Fruit fly (Drosophila melanogaster) whole organism, embryonic: ENCODE data around the gene CG15449.

ENCODE experiments used
- Atf6 ChIP-seq: fragments of 200-800 bp; sonication (Bioruptor generic); IDR thresholded peaks from 2 replicates; pipeline ENCODE4 v1.3.6; 2022; ENCODE audit warnings: missing biosample characterization, missing genetic modification characterization
- BEAF-32 ChIP-seq: fragments of 200-800 bp; sonication (Bioruptor generic); optimal IDR thresholded peaks from 3 replicates; lab custom pipeline; 2017; ENCODE audit warnings: missing biosample characterization, missing genetic modification characterization, mild to moderate bottlenecking, moderate library complexity, missing genetic modification reagents
- CG10147 ChIP-seq: fragments of 200-800 bp; sonication (Bioruptor generic); optimal IDR thresholded peaks from 2 replicates; lab custom pipeline; 2019; ENCODE audit warnings: missing biosample characterization, mild to moderate bottlenecking, missing genetic modification characterization, moderate library complexity
- CG1024 ChIP-seq: fragments of 200-800 bp; sonication (Bioruptor generic); IDR thresholded peaks from 2 replicates; pipeline ENCODE4 v1.3.6; 2022; ENCODE audit warnings: missing biosample characterization, missing genetic modification characterization
- CG10274 ChIP-seq: fragments of 200-800 bp; sonication (Bioruptor generic); optimal IDR thresholded peaks from 3 replicates; lab custom pipeline; 2017; ENCODE audit warnings: missing biosample characterization, mild to moderate bottlenecking, missing genetic modification characterization
- CG10462 ChIP-seq: fragments of 200-800 bp; sonication (Bioruptor generic); optimal IDR thresholded peaks from 2 replicates; lab custom pipeline; 2016; ENCODE audit warnings: missing biosample characterization, missing genetic modification characterization
- CG10959 ChIP-seq: fragments of 200-800 bp; sonication (Bioruptor generic); IDR thresholded peaks from 2 replicates; pipeline ENCODE4 v1.3.6; 2022; ENCODE audit warnings: missing biosample characterization, missing genetic modification characterization
- CG13775 ChIP-seq: fragments of 200-800 bp; sonication (Bioruptor generic); optimal IDR thresholded peaks from 3 replicates; lab custom pipeline; 2017; ENCODE audit warnings: missing biosample characterization, mild to moderate bottlenecking, missing genetic modification characterization
- CG15696 ChIP-seq: fragments of 200-800 bp; sonication (Bioruptor generic); optimal IDR thresholded peaks from 2 replicates; lab custom pipeline; 2019; ENCODE audit warnings: missing biosample characterization, mild to moderate bottlenecking, missing genetic modification characterization, moderate library complexity
- CG17186 ChIP-seq: fragments of 200-800 bp; sonication (Bioruptor generic); optimal IDR thresholded peaks from 3 replicates; lab custom pipeline; 2017; ENCODE audit warnings: missing biosample characterization, missing genetic modification reagents, missing genetic modification characterization
- CG18599 ChIP-seq: fragments of 200-800 bp; sonication (Bioruptor generic); optimal IDR thresholded peaks from 3 replicates; lab custom pipeline; 2017; ENCODE audit warnings: missing biosample characterization, missing genetic modification characterization, mild to moderate bottlenecking, moderate library complexity, missing genetic modification reagents
- CG2875 ChIP-seq: fragments of 200-800 bp; sonication (Bioruptor generic); optimal IDR thresholded peaks from 2 replicates; lab custom pipeline; 2017; ENCODE audit warnings: missing biosample characterization, mild to moderate bottlenecking, missing genetic modification characterization, missing genetic modification reagents
- CG30020 ChIP-seq: fragments of 200-800 bp; optimal IDR thresholded peaks from 2 replicates; lab custom pipeline; 2019; ENCODE audit warnings: missing biosample characterization, mild to moderate bottlenecking, missing genetic modification characterization, moderate library complexity
- CG3281 ChIP-seq: fragments of 200-800 bp; sonication (Bioruptor generic); optimal IDR thresholded peaks from 3 replicates; lab custom pipeline; 2017; ENCODE audit warnings: missing biosample characterization, mild to moderate bottlenecking, missing genetic modification characterization
- CG3407 ChIP-seq: fragments of 200-800 bp; sonication (Bioruptor generic); optimal IDR thresholded peaks from 2 replicates; lab custom pipeline; 2018; ENCODE audit warnings: missing biosample characterization, mild to moderate bottlenecking, missing genetic modification characterization
- CG4730 ChIP-seq: fragments of 200-800 bp; sonication (Bioruptor generic); IDR thresholded peaks from 2 replicates; pipeline ENCODE4 v1.3.6; 2022; ENCODE audit warnings: missing biosample characterization, missing genetic modification characterization
- CG5245 ChIP-seq: fragments of 200-800 bp; sonication (Bioruptor generic); optimal IDR thresholded peaks from 3 replicates; lab custom pipeline; 2016; ENCODE audit warnings: missing biosample characterization, missing genetic modification characterization
- CG6813 ChIP-seq: fragments of 200-800 bp; sonication (Bioruptor generic); optimal IDR thresholded peaks from 2 replicates; lab custom pipeline; 2017; ENCODE audit warnings: missing biosample characterization, missing genetic modification characterization, mild to moderate bottlenecking, moderate library complexity, missing genetic modification reagents
- CG7987 ChIP-seq: fragments of 200-800 bp; sonication (Bioruptor generic); optimal IDR thresholded peaks from 2 replicates; lab custom pipeline; 2018; ENCODE audit warnings: missing biosample characterization, mild to moderate bottlenecking, missing genetic modification characterization, moderate library complexity
- CG9876 ChIP-seq: fragments of 200-800 bp; sonication (Bioruptor generic); optimal IDR thresholded peaks from 2 replicates; lab custom pipeline; 2016; ENCODE audit warnings: missing biosample characterization, missing genetic modification characterization
- Dll ChIP-seq: fragments of 200-800 bp; sonication (Bioruptor generic); IDR thresholded peaks from 4 replicates; pipeline ENCODE4 v1.3.6; 2022; ENCODE audit warnings: missing biosample characterization, missing genetic modification characterization; ENCODE audit not compliant: partially characterized antibody
- E2f2 ChIP-seq: fragments of 200-800 bp; sonication (Bioruptor generic); IDR thresholded peaks from 2 replicates; pipeline ENCODE4 v1.3.6; 2022; ENCODE audit warnings: missing biosample characterization, missing genetic modification characterization
- Fer3 ChIP-seq: fragments of 200-800 bp; sonication (Bioruptor generic); optimal IDR thresholded peaks from 2 replicates; lab custom pipeline; 2018; ENCODE audit warnings: missing biosample characterization, mild to moderate bottlenecking, missing genetic modification characterization, moderate library complexity
- H15 ChIP-seq: fragments of 200-800 bp; sonication (Bioruptor generic); IDR thresholded peaks from 3 replicates; pipeline ENCODE4 v1.3.6; 2022; ENCODE audit warnings: missing biosample characterization, missing genetic modification characterization
- Lhr ChIP-seq: fragments of 200-800 bp; sonication (Bioruptor generic); optimal IDR thresholded peaks from 3 replicates; lab custom pipeline; 2017; ENCODE audit warnings: mild to moderate bottlenecking, missing biosample characterization, missing genetic modification reagents, missing genetic modification characterization
- MESR4 ChIP-seq: fragments of 200-800 bp; sonication (Bioruptor generic); optimal IDR thresholded peaks from 2 replicates; lab custom pipeline; 2018; ENCODE audit warnings: missing biosample characterization, mild to moderate bottlenecking, missing genetic modification characterization, moderate library complexity
- Optix ChIP-seq: fragments of 200-800 bp; sonication (Bioruptor generic); IDR thresholded peaks from 3 replicates; pipeline ENCODE4 v1.3.6; 2022; ENCODE audit warnings: missing biosample characterization, missing genetic modification characterization
- Ravus ChIP-seq: fragments of 200-800 bp; sonication (Bioruptor generic); IDR thresholded peaks from 2 replicates; pipeline ENCODE4 v1.3.6; 2022; ENCODE audit warnings: missing biosample characterization, missing genetic modification characterization
- Sox100B ChIP-seq: fragments of 200-800 bp; sonication (Bioruptor generic); optimal IDR thresholded peaks from 3 replicates; lab custom pipeline; 2018; ENCODE audit warnings: missing biosample characterization, mild to moderate bottlenecking, missing genetic modification characterization
- Stat92E ChIP-seq, 3 experiments: fragments of >200 bp in 2 of 3; fragments of 200-800 bp in 1 of 3; sonication (Bioruptor generic) in 1 of 3; optimal IDR thresholded peaks; 2 replicates each; lab custom pipeline; 2017 to 2019; ENCODE audit warnings: missing biosample characterization in 3 of 3, missing genetic modification characterization in 3 of 3, mild to moderate bottlenecking in 1 of 3, moderate library complexity in 1 of 3
- TFAM ChIP-seq: fragments of 200-800 bp; sonication (Bioruptor generic); optimal IDR thresholded peaks from 2 replicates; lab custom pipeline; 2017; ENCODE audit warnings: missing biosample characterization, missing genetic modification characterization, inconsistent platforms
- al ChIP-seq: fragments of 200-800 bp; sonication (Bioruptor generic); IDR thresholded peaks from 2 replicates; pipeline ENCODE4 v1.3.6; 2022; ENCODE audit warnings: missing biosample characterization, missing genetic modification characterization
- ato ChIP-seq: fragments of 200-800 bp; sonication (Bioruptor generic); IDR thresholded peaks from 2 replicates; pipeline ENCODE4 v1.3.6; 2022; ENCODE audit warnings: missing biosample characterization, missing genetic modification characterization; ENCODE audit not compliant: partially characterized antibody
- bcd ChIP-seq: fragments of 200-800 bp; sonication (Bioruptor generic); optimal IDR thresholded peaks from 2 replicates; lab custom pipeline; 2017; ENCODE audit warnings: missing biosample characterization, mild to moderate bottlenecking, missing genetic modification characterization
- bigmax ChIP-seq: fragments of 200-800 bp; sonication (Bioruptor generic); optimal IDR thresholded peaks from 2 replicates; lab custom pipeline; 2018; ENCODE audit warnings: missing biosample characterization, mild to moderate bottlenecking, missing genetic modification characterization
- dmrt11E ChIP-seq: fragments of 200-800 bp; sonication (Bioruptor generic); optimal IDR thresholded peaks from 3 replicates; lab custom pipeline; 2018; ENCODE audit warnings: missing biosample characterization, mild to moderate bottlenecking, missing genetic modification characterization, moderate library complexity
- fu2 ChIP-seq: fragments of 200-800 bp; sonication (Bioruptor generic); optimal IDR thresholded peaks from 2 replicates; lab custom pipeline; 2016; ENCODE audit warnings: missing biosample characterization, missing genetic modification characterization
- gce ChIP-seq: fragments of 200-800 bp; sonication (Bioruptor generic); IDR thresholded peaks from 3 replicates; pipeline ENCODE4 v1.3.6; 2022; ENCODE audit warnings: missing biosample characterization, missing genetic modification characterization
- ham ChIP-seq: fragments of 200-800 bp; sonication (Bioruptor generic); IDR thresholded peaks from 2 replicates; pipeline ENCODE4 v1.3.6; 2022; ENCODE audit warnings: missing biosample characterization, missing genetic modification characterization
- jing ChIP-seq: fragments of 200-800 bp; sonication (Bioruptor generic); optimal IDR thresholded peaks from 2 replicates; lab custom pipeline; 2018; ENCODE audit warnings: missing biosample characterization, mild to moderate bottlenecking, missing genetic modification characterization
- salm ChIP-seq: fragments of 200-800 bp; sonication (Bioruptor generic); optimal IDR thresholded peaks from 2 replicates; lab custom pipeline; 2018; ENCODE audit warnings: missing biosample characterization, mild to moderate bottlenecking, missing genetic modification characterization
- sc ChIP-seq, 3 experiments: fragments of >200 bp in 2 of 3; fragments of 200-800 bp in 1 of 3; sonication (Bioruptor generic) in 1 of 3; optimal IDR thresholded peaks; 2 replicates in 2 of 3; 3 replicates in 1 of 3; lab custom pipeline; 2017; ENCODE audit warnings: mild to moderate bottlenecking in 1 of 3, missing biosample characterization in 1 of 3, missing genetic modification characterization in 1 of 3, missing genetic modification reagents in 1 of 3
- schlank ChIP-seq: fragments of 200-800 bp; sonication (Bioruptor generic); optimal IDR thresholded peaks from 2 replicates; lab custom pipeline; 2018; ENCODE audit warnings: missing biosample characterization, mild to moderate bottlenecking, missing genetic modification characterization
- sens-2 ChIP-seq: fragments of 200-800 bp; sonication (Bioruptor generic); IDR thresholded peaks from 2 replicates; pipeline ENCODE4 v1.3.6; 2022; ENCODE audit warnings: missing biosample characterization, missing genetic modification characterization
- tio ChIP-seq: fragments of 200-800 bp; sonication (Bioruptor generic); optimal IDR thresholded peaks from 2 replicates; lab custom pipeline; 2017; ENCODE audit warnings: missing biosample characterization, missing genetic modification characterization, inconsistent platforms
- unpg ChIP-seq: fragments of 200-800 bp; sonication (Bioruptor generic); optimal IDR thresholded peaks from 3 replicates; lab custom pipeline; 2018; ENCODE audit warnings: missing biosample characterization, mild to moderate bottlenecking, missing genetic modification characterization, moderate library complexity
- vvl ChIP-seq: fragments of 200-800 bp; sonication (Bioruptor generic); IDR thresholded peaks from 2 replicates; pipeline ENCODE4 v1.3.6; 2022; ENCODE audit warnings: missing biosample characterization, missing genetic modification characterization
- yki ChIP-seq: fragments of >200 bp; optimal IDR thresholded peaks from 3 replicates; lab custom pipeline; 2018

Gene CG15449

DNA sequence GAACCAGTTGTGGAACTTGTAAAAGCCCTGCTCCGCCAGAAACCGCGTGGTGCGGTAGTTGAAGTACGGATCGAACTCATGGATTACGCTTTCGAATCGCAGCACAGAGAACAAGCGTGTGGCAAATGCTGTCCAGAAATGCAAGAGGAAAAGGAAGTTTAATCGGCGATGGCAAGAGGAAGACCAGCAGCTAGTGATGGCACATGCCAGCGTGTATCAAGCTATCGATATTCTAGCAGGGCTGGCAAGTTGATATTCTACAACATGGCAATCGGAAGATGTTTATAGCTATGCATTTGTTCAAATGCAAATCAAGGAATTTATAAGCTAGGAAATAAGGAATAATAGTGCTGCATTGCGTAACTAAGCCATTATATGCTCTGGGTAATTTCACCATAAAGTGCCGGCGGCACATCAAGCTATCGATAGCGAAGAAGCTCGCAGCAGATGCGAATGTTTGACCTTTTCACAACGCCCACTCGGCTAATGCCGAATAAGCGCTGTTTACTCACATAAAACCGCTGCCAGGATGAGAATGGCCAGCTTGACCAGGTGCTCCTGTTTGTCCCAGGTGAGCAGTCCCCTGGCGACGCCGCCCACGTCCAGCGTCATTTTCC is 12.8 kb upstream of the CG15449 start (continued):
- TF ChIP-seq Stat92E (GFP tag; optimal IDR thresholded peaks at IDR 0.05; lab: Kevin White, UChicago) (peak in 1 of 3 experiments; percentile 17), CG15696 (tag; lab: Kevin White, UChicago) (peak; percentile 20), bigmax (peak; percentile 67), ato (peak; percentile 53; the same call in 1 of the 2 replicates), H15 (GFP tag; lab: Robert Waterston, UW) (0 out of 3 replicates have a peak, but pooled peaks have one; percentile 39), Sox100B (GFP tag; lab: Kevin White, UChicago) (peak; percentile 68), al (peak; percentile 48; the same call in 1 of the 2 replicates), sc (optimal IDR thresholded peaks at IDR 0.05; lab: Kevin White, UChicago) (no peak), sc (GFP tag; optimal IDR thresholded peaks at IDR 0.05; lab: Kevin White, UChicago) (peak; percentile 18), CG10274 (peak; percentile 72), jing (GFP tag; lab: Kevin White, UChicago) (no peak), CG4730 (GFP tag; lab: Robert Waterston, UW) (no peak), yki (lab: Kevin White, UChicago) (no peak), CG13775 (GFP tag; lab: Kevin White, UChicago) (peak; percentile 82), TFAM (GFP tag; lab: Kevin White, UChicago) (peak; percentile 13), CG1024 (GFP tag; lab: Robert Waterston, UW) (peak; percentile 73), E2f2 (peak; percentile 52), CG17186 (peak; percentile 79), CG30020 (tag; lab: Kevin White, UChicago) (peak; percentile 29), Fer3 (tag; lab: Kevin White, UChicago) (peak; percentile 84), Ravus (GFP tag; lab: Robert Waterston, UW) (no peak), Atf6 (GFP tag; lab: Robert Waterston, UW) (peak; percentile 61; the same call in 1 of the 2 replicates), vvl (peak; percentile 86), dmrt11E (tag; lab: Kevin White, UChicago) (peak; percentile 55), tio (GFP tag; lab: Kevin White, UChicago) (peak; percentile 16), CG18599 (GFP tag; lab: Kevin White, UChicago) (peak; percentile 85), Dll (GFP tag; lab: Robert Waterston, UW) (peak; percentile 77), CG9876 (GFP tag; lab: Kevin White, UChicago) (peak; percentile 69), MESR4 (GFP tag; lab: Kevin White, UChicago) (peak; percentile 98), salm (tag; lab: Kevin White, UChicago) (peak; percentile 60), CG10959 (peak; percentile 65), fu2 (GFP tag; lab: Kevin White, UChicago) (peak; percentile 70), bcd (peak; percentile 81), CG2875 (GFP tag; lab: Kevin White, UChicago) (peak; percentile 59), gce (peak; percentile 87), CG5245 (GFP tag; lab: Kevin White, UChicago) (peak; percentile 55), CG10462 (GFP tag; lab: Kevin White, UChicago) (peak; percentile 32), CG3281 (GFP tag; lab: Kevin White, UChicago) (peak; percentile 88), Optix (GFP tag; lab: Robert Waterston, UW) (peak; percentile 62; the same call in 1 of the 3 replicates), Lhr (peak; percentile 61), unpg (GFP tag; lab: Kevin White, UChicago) (peak; percentile 68), CG6813 (GFP tag; lab: Kevin White, UChicago) (peak; percentile 84), ham (GFP tag; lab: Robert Waterston, UW) (0 out of 2 replicates have a peak, but pooled peaks have one; percentile 18), sens-2 (GFP tag; lab: Robert Waterston, UW) (peak; percentile 41; the same call in 1 of the 2 replicates), CG7987 (GFP tag; lab: Kevin White, UChicago) (peak; percentile 94), CG10147 (GFP tag; lab: Kevin White, UChicago) (peak; percentile 59), CG3407 (GFP tag; lab: Kevin White, UChicago) (peak; percentile 44), schlank (tag; lab: Kevin White, UChicago) (peak; percentile 86), BEAF-32 (GFP tag; lab: Kevin White, UChicago) (peak; percentile 86)
